Worm (Caenorhabditis elegans): ENCODE results near the gene F39F10.3.
A peak's percentile ranks its signal among the peaks of the same experiment; 100 is the strongest.

The F39F10.3 gene

ce11 chrX:16930663-16931097 is 38.9 kb downstream of the F39F10.3 start (continued):
- TF ChIP-seq nhr-90 (tag; optimal IDR thresholded peaks at IDR 0.05) (peak; percentile 85), die-1 (tag; optimal IDR thresholded peaks at IDR 0.05) (peak; percentile 27), akir-1 (GFP tag; optimal IDR thresholded peaks at IDR 0.05) (no peak), nhr-120 (GFP tag; IDR thresholded peaks at IDR 0.05) (no peak), him-1 (tag; optimal IDR thresholded peaks at IDR 0.05) (no peak), ZK185.1 (tag; optimal IDR thresholded peaks at IDR 0.05; ENCODE audit: poor library complexity, severe bottlenecking) (peak; percentile 0), repo-1 (tag; optimal IDR thresholded peaks at IDR 0.05) (peak; percentile 26), sdz-38 (tag; optimal IDR thresholded peaks at IDR 0.05) (no peak), madf-6 (GFP tag; IDR thresholded peaks at IDR 0.05) (peak; percentile 54; the same call in 1 of the 2 replicates), nhr-179 (tag; optimal IDR thresholded peaks at IDR 0.05) (no peak), rec-8 (tag; optimal IDR thresholded peaks at IDR 0.05) (no peak), attf-5 (GFP tag; optimal IDR thresholded peaks at IDR 0.05) (peak; percentile 65), F52B5.7 (tag; optimal IDR thresholded peaks at IDR 0.05) (peak; percentile 88), D2030.7 (GFP tag; IDR thresholded peaks at IDR 0.05) (no peak), egl-18 (GFP tag; IDR thresholded peaks at IDR 0.05) (peak; percentile 75; the same call in 1 of the 2 replicates), lin-54 (GFP tag; optimal IDR thresholded peaks at IDR 0.05) (peak; percentile 62), aptf-3 (GFP tag; IDR thresholded peaks at IDR 0.05) (peak; percentile 88), F33H1.4 (GFP tag; IDR thresholded peaks at IDR 0.05) (0 out of 2 replicates have a peak, but pooled peaks have one; percentile 4), ztf-26 (tag; optimal IDR thresholded peaks at IDR 0.05) (no peak), rcor-1 (GFP tag; IDR thresholded peaks at IDR 0.05) (peak; percentile 12; the same call in 1 of the 2 replicates), lin-40 (tag; optimal IDR thresholded peaks at IDR 0.05) (peak; percentile 58), lin-35 (GFP tag; optimal IDR thresholded peaks at IDR 0.05) (peak in 1 of 3 experiments; percentile 29), F57A8.1 (GFP tag; optimal IDR thresholded peaks at IDR 0.05) (no peak), tlf-1 (GFP tag; optimal IDR thresholded peaks at IDR 0.05) (peak; percentile 65), zfh-2 (GFP tag; conservative IDR thresholded peaks at IDR 0.05) (no peak), rpc-1 (optimal IDR thresholded peaks at IDR 0.05) (no peak), rpc-1 (tag; optimal IDR thresholded peaks at IDR 0.05) (no peak), C17E4.6 (GFP tag; IDR thresholded peaks at IDR 0.05) (no peak), hlh-26 (GFP tag; conservative IDR thresholded peaks at IDR 0.05) (no peak), lag-1 (GFP tag; IDR thresholded peaks at IDR 0.05) (no peak), C06A6.2 (GFP tag; conservative IDR thresholded peaks at IDR 0.05) (peak; percentile 70), ceh-40 (GFP tag; IDR thresholded peaks at IDR 0.05) (peak; percentile 82), madf-3 (GFP tag; IDR thresholded peaks at IDR 0.05) (peak; percentile 90), Y67H2A.10 (GFP tag; conservative IDR thresholded peaks at IDR 0.05) (peak; percentile 78), attf-6 (GFP tag; IDR thresholded peaks at IDR 0.05) (peak; percentile 70), ekl-4 (GFP tag; IDR thresholded peaks at IDR 0.05) (peak; percentile 77), pbrm-1 (GFP tag; IDR thresholded peaks at IDR 0.05) (peak; percentile 86), nfya-1 (tag; optimal IDR thresholded peaks at IDR 0.05; ENCODE audit: borderline replicate concordance, insufficient read depth) (no peak), mxl-1 (tag; optimal IDR thresholded peaks at IDR 0.05) (no peak), nfya-2 (GFP tag; IDR thresholded peaks at IDR 0.05) (peak; percentile 86; the same call in 1 of the 2 replicates), zim-3 (tag; optimal IDR thresholded peaks at IDR 0.05) (peak; percentile 91), cebp-1 (GFP tag; IDR thresholded peaks at IDR 0.05) (peak; percentile 100), cebp-1 (tag; optimal IDR thresholded peaks at IDR 0.05) (peak; percentile 100), nhr-80 (tag; optimal IDR thresholded peaks at IDR 0.05) (peak; percentile 78), F22D6.2 (tag; optimal IDR thresholded peaks at IDR 0.05) (no peak), snpc-1.3 (tag; optimal IDR thresholded peaks at IDR 0.05; ENCODE audit: insufficient read depth) (no peak), B0019.2 (GFP tag; conservative IDR thresholded peaks at IDR 0.05) (no peak; the same call in 1 of the 2 replicates), K12H6.12 (tag; optimal IDR thresholded peaks at IDR 0.05) (peak; percentile 64), lsy-27 (tag; optimal IDR thresholded peaks at IDR 0.05; ENCODE audit: borderline replicate concordance, insufficient read depth) (no peak)

All from whole organism, young adult.